Fruit fly (Drosophila melanogaster) whole organism, embryonic: ENCODE data around the gene CG31548.

Source experiments
- Asciz ChIP-seq: fragments of 200-800 bp; sonication (Bioruptor generic); optimal IDR thresholded peaks from 2 replicates; lab custom pipeline; 2017; ENCODE audit warnings: missing biosample characterization, mild to moderate bottlenecking, missing genetic modification characterization, missing genetic modification reagents
- CG10366 ChIP-seq: fragments of 200-800 bp; sonication (Bioruptor generic); IDR thresholded peaks from 2 replicates; pipeline ENCODE4 v1.3.6; 2022; ENCODE audit warnings: missing biosample characterization, missing genetic modification characterization
- CG10543 ChIP-seq: fragments of 200-800 bp; sonication (Bioruptor generic); optimal IDR thresholded peaks from 3 replicates; lab custom pipeline; 2017; ENCODE audit warnings: missing biosample characterization, mild to moderate bottlenecking, missing genetic modification characterization, moderate library complexity
- CG11247 ChIP-seq: fragments of 200-800 bp; sonication (Bioruptor generic); IDR thresholded peaks from 2 replicates; pipeline ENCODE4 v1.3.6; 2022; ENCODE audit warnings: missing biosample characterization, missing genetic modification characterization
- CG12219 ChIP-seq: fragments of 200-800 bp; sonication (Bioruptor generic); optimal IDR thresholded peaks from 3 replicates; lab custom pipeline; 2018; ENCODE audit warnings: missing biosample characterization, mild to moderate bottlenecking, missing genetic modification characterization
- CG12299 ChIP-seq: fragments of 200-800 bp; sonication (Bioruptor generic); optimal IDR thresholded peaks from 2 replicates; lab custom pipeline; 2018; ENCODE audit warnings: missing biosample characterization, mild to moderate bottlenecking, missing genetic modification characterization
- CG15514 ChIP-seq: fragments of 200-800 bp; sonication (Bioruptor generic); optimal IDR thresholded peaks from 3 replicates; lab custom pipeline; 2017; ENCODE audit warnings: missing biosample characterization, missing genetic modification characterization, mild to moderate bottlenecking, moderate library complexity, missing genetic modification reagents
- CG17328 ChIP-seq: fragments of 200-800 bp; sonication (Bioruptor generic); IDR thresholded peaks from 2 replicates; pipeline ENCODE4 v1.3.6; 2022; ENCODE audit warnings: missing biosample characterization, missing genetic modification characterization
- CG2120 ChIP-seq: fragments of 200-800 bp; sonication (Bioruptor generic); optimal IDR thresholded peaks from 3 replicates; lab custom pipeline; 2016; ENCODE audit warnings: missing biosample characterization, missing genetic modification characterization
- CG30020 ChIP-seq: fragments of 200-800 bp; optimal IDR thresholded peaks from 2 replicates; lab custom pipeline; 2019; ENCODE audit warnings: missing biosample characterization, mild to moderate bottlenecking, missing genetic modification characterization, moderate library complexity
- CG31365 ChIP-seq: fragments of 200-800 bp; sonication (Bioruptor generic); optimal IDR thresholded peaks from 2 replicates; lab custom pipeline; 2018; ENCODE audit warnings: missing biosample characterization, mild to moderate bottlenecking, missing genetic modification characterization
- CG32767 ChIP-seq: fragments of 200-800 bp; sonication (Bioruptor generic); IDR thresholded peaks from 2 replicates; pipeline ENCODE4 v1.3.6; 2022; ENCODE audit warnings: missing biosample characterization, missing genetic modification characterization
- CG34376 ChIP-seq: fragments of 200-800 bp; sonication (Bioruptor generic); optimal IDR thresholded peaks from 2 replicates; lab custom pipeline; 2018; ENCODE audit warnings: missing biosample characterization, mild to moderate bottlenecking, missing genetic modification characterization
- CG6791 ChIP-seq: fragments of 200-800 bp; sonication (Bioruptor generic); IDR thresholded peaks from 3 replicates; pipeline ENCODE4 v1.3.6; 2022; ENCODE audit warnings: missing biosample characterization, missing genetic modification characterization; ENCODE audit not compliant: partially characterized antibody
- CG7839 ChIP-seq: fragments of 200-800 bp; sonication (Bioruptor generic); optimal IDR thresholded peaks from 3 replicates; lab custom pipeline; 2018; ENCODE audit warnings: missing biosample characterization, mild to moderate bottlenecking, missing genetic modification characterization, moderate library complexity
- CG8359 ChIP-seq: fragments of 200-800 bp; sonication (Bioruptor generic); optimal IDR thresholded peaks from 2 replicates; lab custom pipeline; 2017; ENCODE audit warnings: missing biosample characterization, mild to moderate bottlenecking, missing genetic modification characterization, borderline replicate concordance
- CG9609 ChIP-seq: fragments of 200-800 bp; sonication (Bioruptor generic); optimal IDR thresholded peaks from 3 replicates; lab custom pipeline; 2016; ENCODE audit warnings: missing biosample characterization, missing genetic modification characterization
- Chrac-16 ChIP-seq: fragments of 200-800 bp; sonication (Bioruptor generic); optimal IDR thresholded peaks from 3 replicates; lab custom pipeline; 2016; ENCODE audit warnings: missing biosample characterization, missing genetic modification characterization
- D19B ChIP-seq: fragments of 200-800 bp; sonication (Bioruptor generic); optimal IDR thresholded peaks from 2 replicates; lab custom pipeline; 2017; ENCODE audit warnings: missing biosample characterization, mild to moderate bottlenecking, missing genetic modification characterization
- Eip74EF ChIP-seq, 2 experiments: fragments of 200-800 bp in 1 of 2; fragments of >200 bp in 1 of 2; sonication (Bioruptor generic) in 1 of 2; optimal IDR thresholded peaks; 2 replicates each; lab custom pipeline; 2017 to 2019; ENCODE audit warnings: missing biosample characterization in 2 of 2, missing genetic modification characterization in 2 of 2, mild to moderate bottlenecking in 1 of 2, moderate library complexity in 1 of 2
- Elba2 ChIP-seq: fragments of 200-800 bp; sonication (Bioruptor generic); optimal IDR thresholded peaks from 3 replicates; lab custom pipeline; 2016; ENCODE audit warnings: missing biosample characterization, missing genetic modification characterization
- Hand ChIP-seq: fragments of 200-800 bp; sonication (Bioruptor generic); optimal IDR thresholded peaks from 2 replicates; lab custom pipeline; 2017; ENCODE audit warnings: mild to moderate bottlenecking, missing biosample characterization, missing genetic modification reagents, missing genetic modification characterization
- Mes4 ChIP-seq: fragments of 200-800 bp; sonication (Bioruptor generic); optimal IDR thresholded peaks from 2 replicates; lab custom pipeline; 2016; ENCODE audit warnings: missing biosample characterization, missing genetic modification characterization
- Nf-YB ChIP-seq: fragments of 200-800 bp; sonication (Bioruptor generic); optimal IDR thresholded peaks from 3 replicates; lab custom pipeline; 2019; ENCODE audit warnings: missing biosample characterization, mild to moderate bottlenecking, missing genetic modification characterization, moderate library complexity
- Sox102F ChIP-seq: fragments of 200-800 bp; sonication (Bioruptor generic); optimal IDR thresholded peaks from 2 replicates; lab custom pipeline; 2018; ENCODE audit warnings: missing biosample characterization, mild to moderate bottlenecking, missing genetic modification characterization, moderate library complexity
- Spps ChIP-seq: fragments of 200-800 bp; sonication (Bioruptor generic); optimal IDR thresholded peaks from 2 replicates; lab custom pipeline; 2018; ENCODE audit warnings: missing biosample characterization, mild to moderate bottlenecking, missing genetic modification characterization
- Trl ChIP-seq, 3 experiments: fragments of >200 bp in 2 of 3; fragments of 200-800 bp in 1 of 3; sonication (Bioruptor generic) in 1 of 3; optimal IDR thresholded peaks; 2 replicates in 1 of 3; 3 replicates in 2 of 3; lab custom pipeline; 2016 to 2017; ENCODE audit warnings: missing biosample characterization in 1 of 3, missing genetic modification characterization in 1 of 3
- Usf ChIP-seq: fragments of 200-800 bp; sonication (Bioruptor generic); optimal IDR thresholded peaks from 2 replicates; lab custom pipeline; 2017; ENCODE audit warnings: missing genotype, missing biosample characterization, missing genetic modification characterization
- bbx ChIP-seq: fragments of 200-800 bp; sonication (Bioruptor generic); IDR thresholded peaks from 2 replicates; pipeline ENCODE4 v1.3.6; 2022; ENCODE audit warnings: missing biosample characterization, missing genetic modification characterization; ENCODE audit not compliant: partially characterized antibody
- bcd ChIP-seq: fragments of 200-800 bp; sonication (Bioruptor generic); optimal IDR thresholded peaks from 2 replicates; lab custom pipeline; 2017; ENCODE audit warnings: missing biosample characterization, mild to moderate bottlenecking, missing genetic modification characterization
- chinmo ChIP-seq: fragments of 200-800 bp; sonication (Bioruptor generic); IDR thresholded peaks from 4 replicates; pipeline ENCODE4 v1.3.6; 2022; ENCODE audit warnings: missing biosample characterization, missing genetic modification characterization; ENCODE audit not compliant: partially characterized antibody
- danr ChIP-seq: fragments of 200-800 bp; sonication (Bioruptor generic); IDR thresholded peaks from 2 replicates; pipeline ENCODE4 v1.3.6; 2022; ENCODE audit warnings: missing biosample characterization, missing genetic modification characterization
- dmrt99B ChIP-seq: fragments of 200-800 bp; sonication (Bioruptor generic); optimal IDR thresholded peaks from 2 replicates; lab custom pipeline; 2018; ENCODE audit warnings: missing biosample characterization, mild to moderate bottlenecking, missing genetic modification characterization, moderate library complexity
- fd96Cb ChIP-seq: fragments of 200-800 bp; sonication (Bioruptor generic); optimal IDR thresholded peaks from 2 replicates; lab custom pipeline; 2018; ENCODE audit warnings: missing biosample characterization, mild to moderate bottlenecking, missing genetic modification characterization, moderate library complexity
- klu ChIP-seq: fragments of 200-800 bp; sonication (Bioruptor generic); IDR thresholded peaks from 2 replicates; pipeline ENCODE4 v1.3.6; 2022; ENCODE audit warnings: missing biosample characterization, missing genetic modification characterization
- lola ChIP-seq, 3 experiments: fragments of >200 bp in 2 of 3; fragments of 200-800 bp in 1 of 3; sonication (Bioruptor generic) in 1 of 3; optimal IDR thresholded peaks; 2 replicates each; lab custom pipeline; 2017 to 2019; ENCODE audit warnings: missing biosample characterization in 3 of 3, missing genetic modification characterization in 3 of 3, mild to moderate bottlenecking in 1 of 3, moderate library complexity in 1 of 3
- lov ChIP-seq, 2 experiments: fragments of 200-800 bp in 1 of 2; fragments of >200 bp in 1 of 2; sonication (Bioruptor generic) in 1 of 2; IDR thresholded peaks in 1 of 2; optimal IDR thresholded peaks in 1 of 2; 2 replicates in 1 of 2; 3 replicates in 1 of 2; pipeline versions ENCODE4 v1.3.6 to Lab custom; 2017 to 2022; ENCODE audit warnings: missing biosample characterization in 1 of 2, missing genetic modification characterization in 1 of 2
- luna ChIP-seq: fragments of 200-800 bp; sonication (Bioruptor generic); optimal IDR thresholded peaks from 2 replicates; lab custom pipeline; 2016; ENCODE audit warnings: missing biosample characterization, missing genetic modification characterization
- mam ChIP-seq: fragments of 200-800 bp; sonication (Bioruptor generic); optimal IDR thresholded peaks from 3 replicates; lab custom pipeline; 2016; ENCODE audit warnings: missing biosample characterization, missing genetic modification characterization
- nau ChIP-seq: fragments of 200-800 bp; sonication (Bioruptor generic); optimal IDR thresholded peaks from 3 replicates; lab custom pipeline; 2017; ENCODE audit warnings: missing biosample characterization, mild to moderate bottlenecking, missing genetic modification characterization, missing genetic modification reagents
- nom ChIP-seq: fragments of 200-800 bp; sonication (Bioruptor generic); optimal IDR thresholded peaks from 2 replicates; lab custom pipeline; 2017; ENCODE audit warnings: missing biosample characterization, missing genetic modification characterization, mild to moderate bottlenecking, moderate library complexity, missing genetic modification reagents
- rib ChIP-seq: fragments of 200-800 bp; sonication (Bioruptor generic); IDR thresholded peaks from 2 replicates; pipeline ENCODE4 v1.3.6; 2022; ENCODE audit warnings: missing biosample characterization, missing genetic modification characterization
- shn ChIP-seq: fragments of 200-800 bp; sonication (Bioruptor generic); optimal IDR thresholded peaks from 3 replicates; lab custom pipeline; 2016; ENCODE audit warnings: missing biosample characterization, missing genetic modification characterization
- sqz ChIP-seq: fragments of 200-800 bp; sonication (Bioruptor generic); optimal IDR thresholded peaks from 3 replicates; lab custom pipeline; 2018; ENCODE audit warnings: missing biosample characterization, mild to moderate bottlenecking, missing genetic modification characterization
- z ChIP-seq: fragments of 200-800 bp; sonication (Bioruptor generic); IDR thresholded peaks from 3 replicates; pipeline ENCODE4 v1.3.6; 2022; ENCODE audit warnings: missing biosample characterization, missing genetic modification characterization
- zen2 ChIP-seq: fragments of 200-800 bp; sonication (Bioruptor generic); IDR thresholded peaks from 3 replicates; pipeline ENCODE4 v1.3.6; 2022; ENCODE audit warnings: missing biosample characterization, missing genetic modification characterization; ENCODE audit not compliant: partially characterized antibody

Gene CG31548

DNA sequence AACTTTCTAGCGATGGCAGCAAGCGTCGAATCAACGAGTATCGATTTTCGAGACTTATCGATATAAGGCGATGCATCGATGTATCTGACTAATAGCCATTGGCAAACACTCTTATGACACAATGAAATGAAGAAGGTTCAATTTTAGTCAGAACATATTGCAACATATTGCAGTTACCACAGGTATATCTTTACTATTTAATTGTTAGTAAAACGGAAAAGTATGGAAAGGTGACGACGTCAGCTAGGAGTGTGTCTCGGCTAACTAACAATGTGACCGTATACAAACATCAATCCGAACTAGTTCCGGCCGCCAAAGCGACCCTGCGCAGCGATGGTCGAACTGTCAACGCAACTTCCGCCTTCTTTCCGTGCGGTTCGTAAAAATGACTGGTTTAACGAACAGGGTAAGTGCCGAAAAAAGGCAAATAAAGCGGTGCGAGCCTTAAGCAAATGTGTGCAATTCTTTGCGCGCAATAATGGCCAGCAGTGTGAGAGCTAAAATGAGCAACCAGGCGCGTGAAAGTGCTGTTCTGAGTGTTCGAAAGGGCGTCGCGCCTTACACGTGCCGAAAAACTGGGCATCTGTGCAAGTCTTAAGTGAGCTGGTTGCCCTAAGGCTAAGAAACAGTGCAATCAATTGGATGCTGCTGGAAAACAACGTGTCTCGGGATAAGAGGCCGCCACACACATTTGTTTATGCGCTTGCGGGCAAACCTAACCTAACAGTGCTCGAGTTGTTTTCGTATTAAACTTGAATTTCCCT, 12.4 kb downstream of the CG31548 start, which contains the start of the genes Dph4, Spec2 and RpL13A (continued):
- TF ChIP-seq CG7839 (tag; lab: Kevin White, UChicago): peak; percentile 85
- TF ChIP-seq Trl (optimal IDR thresholded peaks at IDR 0.05; lab: Kevin White, UChicago): no peak
- TF ChIP-seq Trl (GFP tag; optimal IDR thresholded peaks at IDR 0.05; lab: Kevin White, UChicago): peak; percentile 94
- peak; percentile 82 for TF ChIP-seq sqz (GFP tag; lab: Kevin White, UChicago)
- no peak for TF ChIP-seq zen2 (GFP tag; lab: Robert Waterston, UW)
- TF ChIP-seq rib (GFP tag; lab: Robert Waterston, UW): no peak
- TF ChIP-seq CG2120: peak; percentile 71
- peak in 1 of 3 experiments; percentile 70 for TF ChIP-seq lola (GFP tag; optimal IDR thresholded peaks at IDR 0.05; lab: Kevin White, UChicago)
- TF ChIP-seq nom (GFP tag; lab: Kevin White, UChicago): peak; percentile 90
- TF ChIP-seq Spps (tag; lab: Kevin White, UChicago): peak; percentile 62
- peak; percentile 93 for TF ChIP-seq luna (GFP tag; lab: Kevin White, UChicago)
- peak; percentile 92 for TF ChIP-seq Asciz (GFP tag; lab: Kevin White, UChicago)
- peak; percentile 92 for TF ChIP-seq shn (GFP tag; lab: Kevin White, UChicago)
- peak; percentile 69 for TF ChIP-seq fd96Cb (tag; lab: Kevin White, UChicago)
- no peak for TF ChIP-seq dmrt99B
- TF ChIP-seq CG12219 (GFP tag; lab: Kevin White, UChicago): peak; percentile 91
- TF ChIP-seq CG32767 (GFP tag; lab: Robert Waterston, UW): no peak
- TF ChIP-seq chinmo (GFP tag; lab: Robert Waterston, UW): no peak
- peak in 1 of 2 experiments; percentile 79 for TF ChIP-seq Eip74EF (GFP tag; optimal IDR thresholded peaks at IDR 0.05; lab: Kevin White, UChicago)
- TF ChIP-seq CG17328 (GFP tag; lab: Robert Waterston, UW): no peak
- peak; percentile 98 for TF ChIP-seq Mes4 (GFP tag; lab: Kevin White, UChicago)
- TF ChIP-seq z (GFP tag; lab: Robert Waterston, UW): no peak
- no peak for TF ChIP-seq klu (GFP tag; lab: Robert Waterston, UW)
- TF ChIP-seq CG8359 (GFP tag; lab: Kevin White, UChicago): peak; percentile 85
- TF ChIP-seq bbx (GFP tag; lab: Robert Waterston, UW): no peak
- peak; percentile 95 for TF ChIP-seq CG9609 (GFP tag; lab: Kevin White, UChicago)
- TF ChIP-seq CG10366: no peak
- TF ChIP-seq D19B: peak; percentile 86
- peak; percentile 98 for TF ChIP-seq CG34376 (GFP tag; lab: Kevin White, UChicago)
- TF ChIP-seq Usf: peak; percentile 90
- peak; percentile 83 for TF ChIP-seq CG12299 (tag; lab: Kevin White, UChicago)
- peak; percentile 94 for TF ChIP-seq nau
- TF ChIP-seq Elba2 (GFP tag; lab: Kevin White, UChicago): no peak
- peak; percentile 100 for TF ChIP-seq CG15514 (GFP tag; lab: Kevin White, UChicago)
- TF ChIP-seq CG10543: peak; percentile 98
- TF ChIP-seq Chrac-16 (GFP tag; lab: Kevin White, UChicago): peak; percentile 57
- peak; percentile 78 for TF ChIP-seq CG30020 (tag; lab: Kevin White, UChicago)
- peak; percentile 80 for TF ChIP-seq Nf-YB (GFP tag; lab: Kevin White, UChicago)
- no peak for TF ChIP-seq danr (GFP tag; lab: Robert Waterston, UW)
- TF ChIP-seq Sox102F: no peak
- no peak for TF ChIP-seq lov (optimal IDR thresholded peaks at IDR 0.05; lab: Kevin White, UChicago)
- TF ChIP-seq lov (GFP tag; IDR thresholded peaks at IDR 0.05; lab: Robert Waterston, UW): no peak
- peak; percentile 84 for TF ChIP-seq mam
- TF ChIP-seq bcd (GFP tag; lab: Kevin White, UChicago): peak; percentile 96
- no peak for TF ChIP-seq CG11247
- TF ChIP-seq Hand (GFP tag; lab: Kevin White, UChicago): peak; percentile 87
- no peak for TF ChIP-seq CG6791 (GFP tag; lab: Robert Waterston, UW)
- TF ChIP-seq CG31365 (tag; lab: Kevin White, UChicago): peak; percentile 87
